Worm (Caenorhabditis elegans) whole organism, L4 larva: ENCODE measurements around the gene ncs-1.

ENCODE experiments used
- F49E8.2 ChIP-seq: sonication (generic microtip); optimal IDR thresholded peaks from 2 replicates; lab custom pipeline; 2016; ENCODE audit warnings: missing compliant biosample characterization, mild to moderate bottlenecking, missing genetic modification characterization, borderline replicate concordance
- R02D3.7 ChIP-seq: fragments of 150-350 bp; sonication (generic microtip); optimal IDR thresholded peaks from 3 replicates; lab custom pipeline; 2014; ENCODE audit warnings: missing biosample characterization, missing genetic modification characterization
- T20F7.1 ChIP-seq: fragments of 200-800 bp; sonication (Bioruptor generic); optimal IDR thresholded peaks from 2 replicates; lab custom pipeline; 2018; ENCODE audit warnings: mild to moderate bottlenecking, missing genetic modification characterization, missing compliant biosample characterization
- T26A8.4 ChIP-seq: fragments of 200-800 bp; sonication (Bioruptor generic); IDR thresholded peaks from 2 replicates; pipeline ENCODE4 v1.3.6; 2022; ENCODE audit warnings: missing genetic modification characterization, missing compliant biosample characterization
- Y105C5A.15 ChIP-seq: fragments of 200-800 bp; sonication (Bioruptor generic); IDR thresholded peaks from 2 replicates; pipeline ENCODE4 v1.3.6; 2022; ENCODE audit warnings: missing genetic modification characterization, missing compliant biosample characterization
- Y48G9A.11 ChIP-seq: fragments of 200-800 bp; sonication (Bioruptor generic); IDR thresholded peaks from 2 replicates; pipeline ENCODE4 v1.3.6; 2022; ENCODE audit warnings: missing genetic modification reagents, missing genetic modification characterization, missing compliant biosample characterization
- Y5F2A.4 ChIP-seq: fragments of 200-800 bp; sonication (Bioruptor generic); optimal IDR thresholded peaks from 2 replicates; lab custom pipeline; 2018; ENCODE audit warnings: mild to moderate bottlenecking, missing genetic modification characterization, missing compliant biosample characterization
- Y75B8A.6 ChIP-seq: fragments of 200-800 bp; sonication (Bioruptor generic); IDR thresholded peaks from 2 replicates; pipeline ENCODE4 v1.3.6; 2022; ENCODE audit warnings: missing genetic modification reagents, missing genetic modification characterization, missing compliant biosample characterization
- ZK337.2 ChIP-seq: fragments of 200-800 bp; sonication (Bioruptor generic); IDR thresholded peaks from 2 replicates; pipeline ENCODE4 v1.3.6; 2022; ENCODE audit warnings: missing genetic modification reagents, missing genetic modification characterization, missing compliant biosample characterization
- aha-1 ChIP-seq: fragments of 150-350 bp; peaks from one replicate; lab custom pipeline; 2014; ENCODE audit warnings: missing biosample characterization, missing genetic modification characterization
- arid-1 ChIP-seq: fragments of 200-800 bp; sonication (Bioruptor generic); conservative IDR thresholded peaks from 2 replicates; pipeline ENCODE4 v1.3.6; 2022; ENCODE audit warnings: missing genetic modification reagents, missing genetic modification characterization, missing compliant biosample characterization
- ceh-20 ChIP-seq: fragments of 200-800 bp; sonication (Bioruptor generic); IDR thresholded peaks from 2 replicates; pipeline ENCODE4 v1.3.6; 2022; ENCODE audit warnings: missing genetic modification reagents, missing genetic modification characterization, missing compliant biosample characterization
- ceh-28 ChIP-seq: fragments of 150-350 bp; optimal IDR thresholded peaks from 2 replicates; lab custom pipeline; 2014; ENCODE audit warnings: missing biosample characterization, missing genetic modification reagents, missing genetic modification characterization
- daf-12 ChIP-seq: fragments of 150-350 bp; optimal IDR thresholded peaks from 2 replicates; lab custom pipeline; 2014; ENCODE audit warnings: missing biosample characterization, missing genetic modification reagents, missing genetic modification characterization
- daf-16 ChIP-seq, 3 experiments: sonication (generic microtip); optimal IDR thresholded peaks; 2 replicates each; lab custom pipeline; 2016 to 2017; ENCODE audit warnings: missing genetic modification characterization in 3 of 3, missing genetic modification reagents in 3 of 3, mild to moderate bottlenecking in 2 of 3, missing compliant biosample characterization in 2 of 3, missing biosample characterization in 1 of 3, moderate library complexity in 1 of 3
- daf-8 ChIP-seq: fragments of 200-800 bp; sonication (Bioruptor generic); IDR thresholded peaks from 2 replicates; pipeline ENCODE4 v1.3.6; 2022; ENCODE audit warnings: missing genetic modification characterization, missing compliant biosample characterization
- dmd-6 ChIP-seq: fragments of 200-800 bp; sonication (Bioruptor generic); IDR thresholded peaks from 2 replicates; pipeline ENCODE4 v1.3.6; 2022; ENCODE audit warnings: missing genetic modification reagents, missing genetic modification characterization, missing compliant biosample characterization
- dpl-1 ChIP-seq: fragments of 150-350 bp; optimal IDR thresholded peaks from 2 replicates; lab custom pipeline; 2014; ENCODE audit warnings: missing biosample characterization, missing genetic modification reagents, missing genetic modification characterization
- dve-1 ChIP-seq: sonication (generic microtip); optimal IDR thresholded peaks from 2 replicates; lab custom pipeline; 2017; ENCODE audit warnings: antibody characterized with exemption, mild to moderate bottlenecking, missing genetic modification characterization, missing compliant biosample characterization; ENCODE audit not compliant: insufficient read depth
- hlh-30 ChIP-seq: sonication (generic microtip); optimal IDR thresholded peaks from 2 replicates; lab custom pipeline; 2017; ENCODE audit warnings: antibody characterized with exemption, mild to moderate bottlenecking, missing genetic modification characterization, missing compliant biosample characterization; ENCODE audit not compliant: insufficient read depth
- lin-15B ChIP-seq: fragments of 150-350 bp; sonication (generic microtip); optimal IDR thresholded peaks from 3 replicates; lab custom pipeline; 2014; ENCODE audit warnings: missing biosample characterization, missing genetic modification characterization
- lin-29 ChIP-seq: fragments of 200-800 bp; sonication (Bioruptor generic); IDR thresholded peaks from 2 replicates; pipeline ENCODE4 v1.3.6; 2022; ENCODE audit warnings: missing genetic modification reagents, missing genetic modification characterization, missing compliant biosample characterization
- lin-39 ChIP-seq: fragments of 150-350 bp; optimal IDR thresholded peaks from 2 replicates; lab custom pipeline; 2014; ENCODE audit warnings: missing biosample characterization, missing genetic modification reagents, missing genetic modification characterization
- lir-3 ChIP-seq: sonication (generic microtip); optimal IDR thresholded peaks from 2 replicates; lab custom pipeline; 2016; ENCODE audit warnings: mild to moderate bottlenecking, missing genetic modification characterization, missing compliant biosample characterization
- lsy-2 ChIP-seq, 2 experiments: fragments of 150-350 bp in 1 of 2; sonication (generic microtip) in 1 of 2; optimal IDR thresholded peaks; 2 replicates each; lab custom pipeline; 2014 to 2017; ENCODE audit warnings: missing biosample characterization in 2 of 2, missing genetic modification characterization in 2 of 2
- nhr-11 ChIP-seq: fragments of 150-350 bp; optimal IDR thresholded peaks from 2 replicates; lab custom pipeline; 2014; ENCODE audit warnings: missing biosample characterization, missing genetic modification characterization
- nhr-111 ChIP-seq: fragments of 200-800 bp; sonication (Bioruptor generic); optimal IDR thresholded peaks from 2 replicates; lab custom pipeline; 2018; ENCODE audit warnings: mild to moderate bottlenecking, missing genetic modification characterization, missing compliant biosample characterization
- nhr-28 ChIP-seq: fragments of 150-350 bp; optimal IDR thresholded peaks from 2 replicates; lab custom pipeline; 2014; ENCODE audit warnings: missing biosample characterization, missing genetic modification characterization
- nhr-76 ChIP-seq: fragments of 150-350 bp; optimal IDR thresholded peaks from 2 replicates; lab custom pipeline; 2014; ENCODE audit warnings: missing biosample characterization, missing genetic modification characterization
- sdz-12 ChIP-seq: fragments of 200-800 bp; sonication (Bioruptor generic); optimal IDR thresholded peaks from 2 replicates; lab custom pipeline; 2018; ENCODE audit warnings: mild to moderate bottlenecking, missing genetic modification characterization, missing compliant biosample characterization
- set-16 ChIP-seq: fragments of 200-800 bp; sonication (Bioruptor generic); IDR thresholded peaks from 2 replicates; pipeline ENCODE4 v1.3.6; 2022; ENCODE audit warnings: missing genetic modification reagents, missing genetic modification characterization, missing compliant biosample characterization
- skn-1 ChIP-seq: fragments of 150-350 bp; optimal IDR thresholded peaks from 2 replicates; lab custom pipeline; 2014; ENCODE audit warnings: missing biosample characterization, missing genetic modification characterization
- snpc-4 ChIP-seq: fragments of 150-350 bp; optimal IDR thresholded peaks from 2 replicates; lab custom pipeline; 2014; ENCODE audit warnings: missing biosample characterization, missing genetic modification characterization
- spr-1 ChIP-seq: sonication (generic microtip); optimal IDR thresholded peaks from 2 replicates; lab custom pipeline; 2016; ENCODE audit warnings: mild to moderate bottlenecking, missing genetic modification characterization, missing compliant biosample characterization
- spr-3 ChIP-seq: fragments of 200-800 bp; sonication (Bioruptor generic); optimal IDR thresholded peaks from 2 replicates; lab custom pipeline; 2018; ENCODE audit warnings: mild to moderate bottlenecking, missing genetic modification characterization, missing compliant biosample characterization
- unc-130 ChIP-seq: sonication (generic microtip); optimal IDR thresholded peaks from 2 replicates; lab custom pipeline; 2016; ENCODE audit warnings: missing genetic modification reagents, missing genetic modification characterization, missing compliant biosample characterization
- unc-62 ChIP-seq, 3 experiments: fragments of 150-350 bp in 1 of 3; sonication (generic microtip); optimal IDR thresholded peaks in 2 of 3; peaks in 1 of 3; 1 replicate in 1 of 3; 2 replicates in 2 of 3; lab custom pipeline; 2014 to 2017; ENCODE audit warnings: missing biosample characterization in 3 of 3, missing genetic modification characterization in 3 of 3, missing genetic modification reagents in 3 of 3, missing genotype in 1 of 3
- zag-1 ChIP-seq: fragments of 150-350 bp; optimal IDR thresholded peaks from 2 replicates; lab custom pipeline; 2014; ENCODE audit warnings: missing biosample characterization, missing genetic modification characterization
- zfp-2 ChIP-seq: sonication (generic microtip); optimal IDR thresholded peaks from 2 replicates; lab custom pipeline; 2016; ENCODE audit warnings: mild to moderate bottlenecking, missing genetic modification characterization, missing compliant biosample characterization
- zip-11 ChIP-seq: fragments of 200-800 bp; sonication (Bioruptor generic); IDR thresholded peaks from 2 replicates; pipeline ENCODE4 v1.3.6; 2022; ENCODE audit warnings: missing genetic modification characterization, missing compliant biosample characterization

The ncs-1 gene

ce11 chrX:974499-975235, 11.6 kb upstream of the ncs-1 start, which contains the start of gene vps-45 (continued):
- TF ChIP-seq arid-1 (no peak), ceh-28 (tag; lab: Kevin White, UChicago) (peak; percentile 44), ZK337.2 (GFP tag; lab: Robert Waterston, UW) (no peak), skn-1 (tag; lab: Kevin White, UChicago) (no peak)

DNA sequence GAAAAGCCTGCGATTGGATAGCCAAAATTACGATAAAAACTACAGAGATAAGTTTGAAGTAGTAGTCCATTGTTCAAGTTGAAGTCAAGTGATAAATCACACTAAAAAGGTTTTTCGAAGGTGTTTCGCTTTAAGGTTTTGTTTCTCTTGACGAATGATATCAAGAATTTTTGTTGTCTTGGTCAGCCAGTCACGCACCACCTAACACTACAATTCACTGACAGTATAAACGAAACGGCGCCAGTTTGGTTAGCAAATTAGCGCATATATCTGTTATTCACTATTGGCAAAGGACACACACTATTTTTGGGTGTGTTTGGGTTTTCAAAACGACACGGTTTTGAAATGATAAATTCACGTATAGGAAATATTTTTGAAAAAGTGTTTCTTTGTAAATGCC, 7.0 kb upstream of the ncs-1 start, which contains the start of gene C44C1.6:
Gene C44C1.6 (minus strand): TSS at position 199 of the 400 bp plus-strand sequence.
- TF ChIP-seq nhr-28 (tag; lab: Kevin White, UChicago) (peak; percentile 31), Y5F2A.4 (GFP tag; lab: Kevin White, UChicago) (no peak), Y105C5A.15 (GFP tag; lab: Robert Waterston, UW) (no peak), dmd-6 (GFP tag; lab: Robert Waterston, UW) (no peak; the same call in 1 of the 2 replicates)
- TF ChIP-seq, all 104 proteins: peak for 1

DNA sequence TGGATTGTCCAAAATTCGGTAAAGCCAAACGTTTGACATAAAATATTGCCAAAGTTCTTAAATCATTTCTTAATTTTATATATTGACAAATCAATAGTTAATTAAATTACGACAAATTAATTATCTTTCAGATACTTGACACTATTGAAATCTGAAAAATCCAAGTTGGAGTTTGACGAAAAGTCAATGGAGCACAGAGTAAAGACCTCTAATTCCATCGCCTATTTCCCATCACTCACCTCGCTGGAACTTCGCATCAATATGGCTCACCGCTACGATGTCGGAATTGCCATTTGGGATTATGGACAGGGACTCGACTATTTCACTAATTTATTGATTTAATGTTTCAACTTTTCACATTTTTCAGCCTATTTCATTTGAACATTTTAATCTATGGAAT, 2.9 kb downstream of the ncs-1 start:
- no peak for TF ChIP-seq spr-1 (tag; lab: Kevin White, UChicago)
- TF ChIP-seq unc-62 (GFP tag; optimal IDR thresholded peaks at IDR 0.05 in 1 of 2; lab: Kevin White, UChicago): peak in 1 of 2 experiments; percentile 94
- TF ChIP-seq unc-62 (tag; optimal IDR thresholded peaks at IDR 0.05; lab: Kevin White, UChicago): no peak

DNA sequence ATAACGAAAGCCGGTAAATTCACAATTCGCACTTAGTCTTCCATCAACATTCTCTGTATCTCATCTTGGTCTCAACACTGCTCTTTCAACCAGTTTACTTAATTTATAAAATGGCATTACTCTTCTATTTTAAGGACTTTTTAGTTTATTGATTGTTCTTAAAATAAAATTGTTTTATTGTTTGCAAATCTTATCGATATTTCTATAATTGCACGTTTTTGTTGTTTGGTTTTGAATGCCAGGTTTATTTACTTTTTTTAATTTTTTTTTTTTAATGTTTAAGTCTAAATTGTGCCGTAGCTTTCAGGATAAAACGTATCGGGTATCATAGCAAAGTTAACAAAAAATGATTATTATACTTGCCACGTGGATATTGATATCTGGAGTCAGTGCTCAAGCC, 5.5 kb downstream of the ncs-1 start, which contains the start of gene chil-10:
Gene chil-10 (plus strand): TSS at position 301 of the 400 bp plus-strand sequence.
- TF ChIP-seq aha-1 (tag; lab: Kevin White, UChicago): peak; percentile 6
- TF ChIP-seq sdz-12: no peak
- no peak for TF ChIP-seq snpc-4 (tag; lab: Kevin White, UChicago)
- no peak for TF ChIP-seq lin-15B (tag; lab: Kevin White, UChicago)

DNA sequence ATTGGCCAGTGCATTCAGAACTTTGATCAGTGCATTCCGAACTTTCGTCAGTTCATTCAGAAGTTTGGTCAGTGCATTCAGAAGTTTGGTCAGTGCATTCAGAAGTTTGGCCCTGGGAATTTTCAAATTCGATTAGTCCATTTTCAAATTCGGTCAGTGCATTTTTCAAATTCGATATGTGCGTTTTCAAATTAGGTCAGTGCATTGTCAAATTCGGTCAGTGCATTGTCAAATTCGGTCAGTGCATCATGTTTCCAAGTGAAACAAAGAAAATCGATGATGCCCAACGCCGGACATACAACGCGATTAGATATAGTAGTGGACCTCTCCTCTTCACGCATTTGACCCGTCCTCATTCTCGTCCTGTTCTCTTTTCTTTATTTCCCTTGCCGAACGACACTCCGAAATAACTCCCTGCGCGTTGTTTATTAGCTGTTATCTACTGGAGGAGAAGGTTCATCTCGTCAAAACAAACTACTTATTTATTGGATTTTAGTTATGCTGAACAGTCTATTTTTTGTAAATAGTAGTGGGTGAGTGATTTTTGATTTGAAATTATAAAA, 8.5 kb downstream of the ncs-1 start, which contains the start of gene apm-3:
Gene apm-3 (plus strand): TSS at position 477 of the 563 bp plus-strand sequence.
- TF ChIP-seq Y48G9A.11 (GFP tag; lab: Robert Waterston, UW) (no peak), dpl-1 (GFP tag; lab: Kevin White, UChicago) (peak; percentile 4), Y105C5A.15 (GFP tag; lab: Robert Waterston, UW) (no peak), lir-3 (tag; lab: Kevin White, UChicago) (no peak), lin-29 (GFP tag; lab: Robert Waterston, UW) (no peak), unc-62 (GFP tag; optimal IDR thresholded peaks at IDR 0.05 in 1 of 2; lab: Kevin White, UChicago) (no peak), unc-62 (tag; optimal IDR thresholded peaks at IDR 0.05; lab: Kevin White, UChicago) (no peak), daf-12 (tag; lab: Kevin White, UChicago) (no peak), hlh-30 (tag; lab: Kevin White, UChicago) (peak; percentile 16), T26A8.4 (GFP tag; lab: Robert Waterston, UW) (no peak), nhr-111 (no peak), nhr-11 (no peak), T20F7.1 (GFP tag; lab: Kevin White, UChicago) (peak; percentile 92), R02D3.7 (tag; lab: Kevin White, UChicago) (no peak), spr-3 (GFP tag; lab: Kevin White, UChicago) (no peak), daf-8 (GFP tag; lab: Robert Waterston, UW) (no peak), Y75B8A.6 (GFP tag; lab: Robert Waterston, UW) (no peak), lsy-2 (tag; optimal IDR thresholded peaks at IDR 0.05; lab: Kevin White, UChicago) (peak in 1 of 2 experiments; percentile 58), zag-1 (tag; lab: Kevin White, UChicago) (no peak), zip-11 (no peak), ceh-28 (tag; lab: Kevin White, UChicago) (no peak), unc-130 (GFP tag; lab: Kevin White, UChicago) (no peak), dve-1 (tag; lab: Kevin White, UChicago) (peak; percentile 26), ceh-20 (GFP tag; lab: Robert Waterston, UW) (no peak), lin-39 (no peak), set-16 (GFP tag; lab: Robert Waterston, UW) (no peak), F49E8.2 (tag; lab: Kevin White, UChicago) (no peak), zfp-2 (tag; lab: Kevin White, UChicago) (no peak), daf-16 (GFP tag; optimal IDR thresholded peaks at IDR 0.05; lab: Kevin White, UChicago) (no peak), daf-16 (tag; optimal IDR thresholded peaks at IDR 0.05; lab: Kevin White, UChicago) (no peak), nhr-76 (tag; lab: Kevin White, UChicago) (no peak)
